Worm (Caenorhabditis elegans) whole organism, young adult: ENCODE data around the gene Y22D7AR.3.

Experiments
- B0035.1 ChIP-seq: sonication (generic microtip); optimal IDR thresholded peaks from 2 replicates; lab custom pipeline; 2016; ENCODE audit warnings: missing genetic modification characterization, mild to moderate bottlenecking, missing compliant biosample characterization, missing genotype, missing genetic modification reagents
- F22D6.2 ChIP-seq: sonication (generic microtip); optimal IDR thresholded peaks from 2 replicates; lab custom pipeline; 2016; ENCODE audit warnings: mild to moderate bottlenecking, missing genetic modification characterization, missing compliant biosample characterization
- F23B12.7 ChIP-seq: sonication (generic microtip); optimal IDR thresholded peaks from 2 replicates; lab custom pipeline; 2017; ENCODE audit warnings: missing genetic modification characterization, mild to moderate bottlenecking, missing compliant biosample characterization, antibody characterized with exemption, moderate library complexity; ENCODE audit not compliant: insufficient read depth
- F33H1.4 ChIP-seq: fragments of 200-800 bp; sonication (Bioruptor generic); IDR thresholded peaks from 2 replicates; pipeline ENCODE4 v1.3.6; 2022; ENCODE audit warnings: missing genetic modification reagents, missing genetic modification characterization, missing compliant biosample characterization
- Y56A3A.18 ChIP-seq: fragments of 200-800 bp; sonication (Bioruptor generic); IDR thresholded peaks from 2 replicates; pipeline ENCODE4 v1.3.6; 2022; ENCODE audit warnings: missing genetic modification reagents, missing genetic modification characterization, missing compliant biosample characterization
- aptf-3 ChIP-seq: fragments of 200-800 bp; sonication (Bioruptor generic); IDR thresholded peaks from 2 replicates; pipeline ENCODE4 v1.3.6; 2022; ENCODE audit warnings: missing genetic modification characterization, missing compliant biosample characterization
- atf-7 ChIP-seq: sonication (generic microtip); optimal IDR thresholded peaks from 2 replicates; lab custom pipeline; 2017; ENCODE audit warnings: mild to moderate bottlenecking, missing genetic modification characterization, missing compliant biosample characterization
- athp-1 ChIP-seq: sonication (generic microtip); optimal IDR thresholded peaks from 2 replicates; lab custom pipeline; 2017; ENCODE audit warnings: mild to moderate bottlenecking, missing genetic modification characterization, missing compliant biosample characterization
- attf-5 ChIP-seq: fragments of 200-800 bp; sonication (Bioruptor generic); optimal IDR thresholded peaks from 2 replicates; lab custom pipeline; 2018; ENCODE audit warnings: mild to moderate bottlenecking, missing genetic modification characterization, missing compliant biosample characterization
- bed-1 ChIP-seq: fragments of 200-800 bp; sonication (Bioruptor generic); IDR thresholded peaks from 2 replicates; pipeline ENCODE4 v1.3.6; 2022; ENCODE audit warnings: missing genetic modification reagents, missing genetic modification characterization, missing compliant biosample characterization
- bed-2 ChIP-seq: fragments of 200-800 bp; sonication (Bioruptor generic); IDR thresholded peaks from 2 replicates; pipeline ENCODE4 v1.3.6; 2022; ENCODE audit warnings: missing genetic modification reagents, missing genetic modification characterization, missing compliant biosample characterization
- ccch-3 ChIP-seq: fragments of 200-800 bp; sonication (Bioruptor generic); optimal IDR thresholded peaks from 2 replicates; lab custom pipeline; 2018; ENCODE audit warnings: mild to moderate bottlenecking, missing genetic modification characterization, missing compliant biosample characterization
- cebp-1 ChIP-seq, 2 experiments: fragments of 200-800 bp in 1 of 2; sonication (Bioruptor generic) in 1 of 2; sonication (generic microtip) in 1 of 2; IDR thresholded peaks in 1 of 2; optimal IDR thresholded peaks in 1 of 2; 2 replicates each; pipeline versions ENCODE4 v1.3.6 to Lab custom; 2017 to 2022; ENCODE audit warnings: missing compliant biosample characterization in 2 of 2, missing genetic modification characterization in 2 of 2, mild to moderate bottlenecking in 1 of 2, missing genetic modification reagents in 1 of 2, moderate library complexity in 1 of 2
- cebp-2 ChIP-seq: fragments of 200-800 bp; sonication (Bioruptor generic); IDR thresholded peaks from 2 replicates; pipeline ENCODE4 v1.3.6; 2022; ENCODE audit warnings: missing genetic modification characterization, missing compliant biosample characterization
- ceh-58 ChIP-seq: fragments of 200-800 bp; sonication (Bioruptor generic); IDR thresholded peaks from 2 replicates; pipeline ENCODE4 v1.3.6; 2022; ENCODE audit warnings: missing genetic modification characterization, missing compliant biosample characterization
- ceh-91 ChIP-seq: fragments of 200-800 bp; sonication (Bioruptor generic); IDR thresholded peaks from 2 replicates; pipeline ENCODE4 v1.3.6; 2022; ENCODE audit warnings: missing genetic modification reagents, missing genetic modification characterization, missing compliant biosample characterization
- dpff-1 ChIP-seq: sonication (generic microtip); optimal IDR thresholded peaks from 2 replicates; lab custom pipeline; 2017; ENCODE audit warnings: mild to moderate bottlenecking, missing genetic modification characterization, missing compliant biosample characterization
- dpl-1 ChIP-seq: fragments of 150-350 bp; optimal IDR thresholded peaks from 2 replicates; lab custom pipeline; 2014; ENCODE audit warnings: missing biosample characterization, missing genetic modification reagents, missing genetic modification characterization
- egl-44 ChIP-seq: fragments of 200-800 bp; sonication (Bioruptor generic); IDR thresholded peaks from 2 replicates; pipeline ENCODE4 v1.3.6; 2022; ENCODE audit warnings: missing genetic modification reagents, missing genetic modification characterization, missing compliant biosample characterization
- fkh-3 ChIP-seq: sonication (generic microtip); optimal IDR thresholded peaks from 2 replicates; lab custom pipeline; 2016; ENCODE audit warnings: mild to moderate bottlenecking, missing genetic modification characterization, missing compliant biosample characterization
- gei-17 ChIP-seq: fragments of 200-800 bp; sonication (Bioruptor generic); optimal IDR thresholded peaks from 2 replicates; lab custom pipeline; 2018; ENCODE audit warnings: mild to moderate bottlenecking, missing genetic modification characterization, missing compliant biosample characterization
- hmg-20 ChIP-seq: fragments of 200-800 bp; sonication (Bioruptor generic); IDR thresholded peaks from 2 replicates; pipeline ENCODE4 v1.3.6; 2022; ENCODE audit warnings: missing genetic modification reagents, missing genetic modification characterization, missing compliant biosample characterization
- hrde-1 ChIP-seq: sonication (generic microtip); optimal IDR thresholded peaks from 2 replicates; lab custom pipeline; 2016; ENCODE audit warnings: missing genetic modification characterization, mild to moderate bottlenecking, missing compliant biosample characterization, moderate library complexity, missing genotype, missing genetic modification reagents, borderline replicate concordance
- let-526 ChIP-seq: fragments of 200-800 bp; sonication (Bioruptor generic); IDR thresholded peaks from 2 replicates; pipeline ENCODE4 v1.3.6; 2022; ENCODE audit warnings: missing genetic modification reagents, missing genetic modification characterization, missing compliant biosample characterization
- lin-40 ChIP-seq: sonication (generic microtip); optimal IDR thresholded peaks from 2 replicates; lab custom pipeline; 2016; ENCODE audit warnings: missing genetic modification characterization, mild to moderate bottlenecking, missing compliant biosample characterization, missing genotype, missing genetic modification reagents
- lir-1 ChIP-seq: fragments of 200-800 bp; sonication (Bioruptor generic); conservative IDR thresholded peaks from 2 replicates; pipeline ENCODE4 v1.3.6; 2022; ENCODE audit warnings: missing genetic modification reagents, missing genetic modification characterization, missing compliant biosample characterization
- lsl-1 ChIP-seq: fragments of 200-800 bp; sonication (Bioruptor generic); optimal IDR thresholded peaks from 2 replicates; lab custom pipeline; 2018; ENCODE audit warnings: mild to moderate bottlenecking, missing genetic modification characterization, moderate library complexity, missing compliant biosample characterization
- lsy-27 ChIP-seq: sonication (generic microtip); optimal IDR thresholded peaks from 2 replicates; lab custom pipeline; 2017; ENCODE audit warnings: missing genetic modification characterization, mild to moderate bottlenecking, missing compliant biosample characterization, antibody characterized with exemption, missing genotype, borderline replicate concordance; ENCODE audit not compliant: insufficient read depth
- madf-10 ChIP-seq: sonication (generic microtip); optimal IDR thresholded peaks from 2 replicates; lab custom pipeline; 2016; ENCODE audit warnings: mild to moderate bottlenecking, missing genetic modification characterization, missing compliant biosample characterization
- madf-8 ChIP-seq: fragments of 200-800 bp; sonication (Bioruptor generic); conservative IDR thresholded peaks from 2 replicates; pipeline ENCODE4 v1.3.6; 2022; ENCODE audit warnings: missing genetic modification reagents, missing genetic modification characterization, missing compliant biosample characterization
- mel-28 ChIP-seq: sonication (generic microtip); optimal IDR thresholded peaks from 2 replicates; lab custom pipeline; 2016; ENCODE audit warnings: borderline replicate concordance, mild to moderate bottlenecking, missing genetic modification characterization, missing compliant biosample characterization
- mes-4 ChIP-seq: sonication (generic microtip); optimal IDR thresholded peaks from 2 replicates; lab custom pipeline; 2016; ENCODE audit warnings: missing genotype, missing genetic modification characterization, missing compliant biosample characterization
- pha-4 ChIP-seq: fragments of 150-350 bp; sonication (generic microtip); optimal IDR thresholded peaks from 2 replicates; lab custom pipeline; 2014; ENCODE audit warnings: missing biosample characterization, missing genetic modification reagents, missing genetic modification characterization
- rcor-1 ChIP-seq: fragments of 200-800 bp; sonication (Bioruptor generic); IDR thresholded peaks from 2 replicates; pipeline ENCODE4 v1.3.6; 2022; ENCODE audit warnings: missing genetic modification reagents, missing genetic modification characterization, missing compliant biosample characterization
- rec-8 ChIP-seq, 2 experiments: sonication (generic microtip); optimal IDR thresholded peaks; 2 replicates each; lab custom pipeline; 2016; ENCODE audit warnings: mild to moderate bottlenecking in 2 of 2, missing genetic modification characterization in 2 of 2, missing genetic modification reagents in 2 of 2, missing genotype in 2 of 2, missing biosample characterization in 1 of 2, missing compliant biosample characterization in 1 of 2, moderate library complexity in 1 of 2
- repo-1 ChIP-seq: sonication (generic microtip); optimal IDR thresholded peaks from 2 replicates; lab custom pipeline; 2017; ENCODE audit warnings: mild to moderate bottlenecking, missing genetic modification characterization, missing compliant biosample characterization
- rpc-1 ChIP-seq, 2 experiments: fragments of 150-350 bp in 1 of 2; sonication (generic microtip) in 1 of 2; optimal IDR thresholded peaks; 2 replicates each; lab custom pipeline; 2014 to 2018; ENCODE audit warnings: missing biosample characterization in 1 of 2, missing genetic modification characterization in 1 of 2, missing genetic modification reagents in 1 of 2, missing genotype in 1 of 2
- snpc-1.1 ChIP-seq: sonication (generic microtip); optimal IDR thresholded peaks from 2 replicates; lab custom pipeline; 2017; ENCODE audit warnings: missing genetic modification characterization, mild to moderate bottlenecking, missing compliant biosample characterization, antibody characterized with exemption, moderate library complexity, missing genotype, missing genetic modification reagents; ENCODE audit not compliant: insufficient read depth
- snpc-4 ChIP-seq, 5 experiments: fragments of 150-350 bp in 1 of 5; sonication (generic microtip) in 4 of 5; optimal IDR thresholded peaks; 2 replicates each; lab custom pipeline; 2014 to 2018; ENCODE audit warnings: missing genetic modification characterization in 5 of 5, missing biosample characterization in 3 of 5, antibody characterized with exemption in 2 of 5, mild to moderate bottlenecking in 2 of 5, missing compliant biosample characterization in 2 of 5, missing genotype in 2 of 5, moderate library complexity in 2 of 5, missing genetic modification reagents in 1 of 5
- tlf-1 ChIP-seq: fragments of 200-800 bp; sonication (Bioruptor generic); optimal IDR thresholded peaks from 2 replicates; lab custom pipeline; 2018; ENCODE audit warnings: mild to moderate bottlenecking, missing genetic modification characterization, missing compliant biosample characterization
- unc-62 ChIP-seq: fragments of 150-350 bp; optimal IDR thresholded peaks from 2 replicates; lab custom pipeline; 2014; ENCODE audit warnings: missing biosample characterization, missing genetic modification reagents, missing genetic modification characterization
- zfh-2 ChIP-seq: fragments of 200-800 bp; sonication (Bioruptor generic); conservative IDR thresholded peaks from 2 replicates; pipeline ENCODE4 v1.3.6; 2022; ENCODE audit warnings: missing genetic modification reagents, missing genetic modification characterization, missing compliant biosample characterization
- ztf-26 ChIP-seq: sonication (generic microtip); optimal IDR thresholded peaks from 2 replicates; lab custom pipeline; 2017; ENCODE audit warnings: missing genetic modification characterization, missing compliant biosample characterization

Gene Y22D7AR.3

ce11 chrIII:1616245-1617026 is 49.2 kb downstream of the Y22D7AR.3 start (continued):
- TF ChIP-seq egl-44 (GFP tag; lab: Robert Waterston, UW) (no peak), gei-17 (GFP tag; lab: Kevin White, UChicago) (peak; percentile 32), madf-10 (peak; percentile 6), ceh-58 (GFP tag; lab: Robert Waterston, UW) (no peak), mel-28 (no peak), fkh-3 (tag; lab: Kevin White, UChicago) (peak; percentile 83), rec-8 (tag; optimal IDR thresholded peaks at IDR 0.05; lab: Kevin White, UChicago) (peak in 1 of 2 experiments; percentile 41), F33H1.4 (GFP tag; lab: Robert Waterston, UW) (no peak), dpl-1 (peak; percentile 36), ccch-3 (no peak), bed-2 (GFP tag; lab: Robert Waterston, UW) (no peak), let-526 (GFP tag; lab: Robert Waterston, UW) (0 out of 2 replicates have a peak, but pooled peaks have one; percentile 13), atf-7 (peak; percentile 79), athp-1 (peak; percentile 95), ztf-26 (peak; percentile 82), Y56A3A.18 (0 out of 2 replicates have a peak, but pooled peaks have one; percentile 29), F22D6.2 (tag; lab: Kevin White, UChicago) (no peak), rcor-1 (GFP tag; lab: Robert Waterston, UW) (peak; percentile 47; the same call in 1 of the 2 replicates), mes-4 (tag; lab: Kevin White, UChicago) (no peak), repo-1 (tag; lab: Kevin White, UChicago) (peak; percentile 93), snpc-1.1 (tag; lab: Kevin White, UChicago) (no peak), unc-62 (GFP tag; lab: Kevin White, UChicago) (no peak), cebp-2 (0 out of 2 replicates have a peak, but pooled peaks have one; percentile 4), snpc-4 (GFP tag; optimal IDR thresholded peaks at IDR 0.05; lab: Kevin White, UChicago) (no peak), snpc-4 (tag; optimal IDR thresholded peaks at IDR 0.05; lab: Kevin White, UChicago) (peak in 1 of 4 experiments; percentile 59), ceh-91 (GFP tag; lab: Robert Waterston, UW) (no peak), lin-40 (tag; lab: Kevin White, UChicago) (peak; percentile 43), F23B12.7 (tag; lab: Kevin White, UChicago) (no peak), zfh-2 (GFP tag; lab: Robert Waterston, UW) (no peak), lsy-27 (no peak), madf-8 (GFP tag; lab: Robert Waterston, UW) (0 out of 2 replicates have a peak, but pooled peaks have one; percentile 7), pha-4 (tag; lab: Kevin White, UChicago) (no peak), tlf-1 (GFP tag; lab: Kevin White, UChicago) (peak; percentile 74), dpff-1 (tag; lab: Kevin White, UChicago) (peak; percentile 92), lir-1 (no peak), attf-5 (GFP tag; lab: Kevin White, UChicago) (peak; percentile 64), hrde-1 (tag; lab: Kevin White, UChicago) (peak; percentile 85), rpc-1 (optimal IDR thresholded peaks at IDR 0.05; lab: Kevin White, UChicago) (no peak), rpc-1 (tag; optimal IDR thresholded peaks at IDR 0.05; lab: Kevin White, UChicago) (no peak), hmg-20 (no peak; the same call in 1 of the 2 replicates), aptf-3 (GFP tag; lab: Robert Waterston, UW) (0 out of 2 replicates have a peak, but pooled peaks have one; percentile 41), bed-1 (GFP tag; lab: Robert Waterston, UW) (no peak), lsl-1 (GFP tag; lab: Kevin White, UChicago) (peak; percentile 55), cebp-1 (GFP tag; IDR thresholded peaks at IDR 0.05; lab: Robert Waterston, UW) (0 out of 2 replicates have a peak, but pooled peaks have one; percentile 7), cebp-1 (tag; optimal IDR thresholded peaks at IDR 0.05; lab: Kevin White, UChicago) (peak; percentile 68), B0035.1 (tag; lab: Kevin White, UChicago) (peak; percentile 44)
